Worm (Caenorhabditis elegans): Measurements from ENCODE around the gene str-2.

Gene str-2

ce11 chrV:9786721-9787131 lies 37.3 kb downstream of the str-2 start, which contains the start of gene F46B6.6:
TSS of gene F46B6.6 (minus strand) at chrV:9786868.
- TF ChIP-seq cnd-1 (tag; optimal IDR thresholded peaks at IDR 0.05), result no peak
- TF ChIP-seq ceh-39 (tag; optimal IDR thresholded peaks at IDR 0.05), result no peak
- no peak for TF ChIP-seq zip-8 (tag; optimal IDR thresholded peaks at IDR 0.05)
- TF ChIP-seq bed-3 (GFP tag; optimal IDR thresholded peaks at IDR 0.05), result no peak
- TF ChIP-seq M03D4.4 (tag; optimal IDR thresholded peaks at IDR 0.05), result no peak
- no peak for TF ChIP-seq sem-2 (GFP tag; optimal IDR thresholded peaks at IDR 0.05)
- no peak for TF ChIP-seq blmp-1 (tag; optimal IDR thresholded peaks at IDR 0.05)

ce11 chrV:9784215-9784614 lies 39.8 kb downstream of the str-2 start:
- no peak for TF ChIP-seq unc-62 (GFP tag; optimal IDR thresholded peaks at IDR 0.05)
- no peak for TF ChIP-seq elt-3 (tag; optimal IDR thresholded peaks at IDR 0.05)

ce11 chrV:9782969-9783368 lies 41.1 kb downstream of the str-2 start, which contains the start of gene F46B6.5:
TSS of gene F46B6.5 (minus strand) at chrV:9783069.
- TF ChIP-seq M03D4.4 (tag; optimal IDR thresholded peaks at IDR 0.05) (no peak), unc-39 (tag; optimal IDR thresholded peaks at IDR 0.05) (no peak), snpc-4 (tag; optimal IDR thresholded peaks at IDR 0.05) (no peak), unc-120 (tag; optimal IDR thresholded peaks at IDR 0.05; ENCODE audit: poor library complexity, severe bottlenecking) (no peak), drap-1 (GFP tag; optimal IDR thresholded peaks at IDR 0.05) (no peak), hlh-1 (tag; optimal IDR thresholded peaks at IDR 0.05) (no peak), elt-3 (tag; optimal IDR thresholded peaks at IDR 0.05) (no peak), nhr-28 (tag; optimal IDR thresholded peaks at IDR 0.05) (no peak), ham-2 (GFP tag; optimal IDR thresholded peaks at IDR 0.05) (no peak), lsy-2 (tag; optimal IDR thresholded peaks at IDR 0.05) (no peak), sptf-1 (tag; optimal IDR thresholded peaks at IDR 0.05) (no peak), bed-3 (GFP tag; optimal IDR thresholded peaks at IDR 0.05) (no peak), blmp-1 (tag; optimal IDR thresholded peaks at IDR 0.05) (no peak), ces-1 (GFP tag; optimal IDR thresholded peaks at IDR 0.05) (no peak), tbx-8 (GFP tag; optimal IDR thresholded peaks at IDR 0.05) (no peak), elt-1 (tag; optimal IDR thresholded peaks at IDR 0.05; ENCODE audit: borderline replicate concordance, insufficient read depth) (no peak), lin-32 (GFP tag; optimal IDR thresholded peaks at IDR 0.05) (no peak)

- TF ChIP-seq hlh-1 (tag; optimal IDR thresholded peaks at IDR 0.05) (no peak), drap-1 (GFP tag; optimal IDR thresholded peaks at IDR 0.05) (no peak), ham-2 (GFP tag; optimal IDR thresholded peaks at IDR 0.05) (no peak), blmp-1 (tag; optimal IDR thresholded peaks at IDR 0.05) (no peak), nhr-28 (tag; optimal IDR thresholded peaks at IDR 0.05) (no peak), unc-39 (tag; optimal IDR thresholded peaks at IDR 0.05) (no peak), mls-2 (tag; optimal IDR thresholded peaks at IDR 0.05) (no peak), M03D4.4 (tag; optimal IDR thresholded peaks at IDR 0.05) (no peak), sem-2 (GFP tag; optimal IDR thresholded peaks at IDR 0.05) (no peak), elt-1 (tag; optimal IDR thresholded peaks at IDR 0.05; ENCODE audit: borderline replicate concordance, insufficient read depth) (no peak), lsy-2 (tag; optimal IDR thresholded peaks at IDR 0.05) (no peak)
Observed at ce11 chrV:9782045-9782444, 42.0 kb downstream of the str-2 start.

- TF ChIP-seq nhr-28 (tag; optimal IDR thresholded peaks at IDR 0.05) (no peak), snpc-4 (tag; optimal IDR thresholded peaks at IDR 0.05) (no peak), lsy-2 (tag; optimal IDR thresholded peaks at IDR 0.05) (no peak), lin-13 (tag; optimal IDR thresholded peaks at IDR 0.05) (no peak), sem-2 (GFP tag; optimal IDR thresholded peaks at IDR 0.05) (no peak), mep-1 (tag; optimal IDR thresholded peaks at IDR 0.05) (no peak), elt-3 (tag; optimal IDR thresholded peaks at IDR 0.05) (no peak), ham-2 (GFP tag; optimal IDR thresholded peaks at IDR 0.05) (no peak), unc-39 (tag; optimal IDR thresholded peaks at IDR 0.05) (no peak), blmp-1 (tag; optimal IDR thresholded peaks at IDR 0.05) (no peak)
Observed at ce11 chrV:9779418-9779817, 44.6 kb downstream of the str-2 start, which contains the start of gene F46B6.4. TSS of gene F46B6.4 (minus strand) at chrV:9779518.

ce11 chrV:9777645-9778044 lies 46.4 kb downstream of the str-2 start, which contains the start of gene smg-4:
TSS of gene smg-4 (minus strand) at chrV:9777745.
- no peak for TF ChIP-seq nhr-28 (tag; optimal IDR thresholded peaks at IDR 0.05)
- TF ChIP-seq nhr-237 (tag; optimal IDR thresholded peaks at IDR 0.05), result no peak
- TF ChIP-seq nhr-76 (tag; optimal IDR thresholded peaks at IDR 0.05), result no peak
- TF ChIP-seq sptf-1 (tag; optimal IDR thresholded peaks at IDR 0.05), result no peak
- TF ChIP-seq ceh-43 (GFP tag; optimal IDR thresholded peaks at IDR 0.05), result no peak
- no peak for TF ChIP-seq snpc-4 (tag; optimal IDR thresholded peaks at IDR 0.05)
- no peak for TF ChIP-seq elt-1 (tag; optimal IDR thresholded peaks at IDR 0.05; ENCODE audit: borderline replicate concordance, insufficient read depth)
- no peak for TF ChIP-seq unc-62 (GFP tag; optimal IDR thresholded peaks at IDR 0.05)
- TF ChIP-seq pha-4 (tag; optimal IDR thresholded peaks at IDR 0.05), result no peak
- TF ChIP-seq flh-1 (GFP tag; optimal IDR thresholded peaks at IDR 0.05), result no peak
- no peak for TF ChIP-seq zip-8 (tag; optimal IDR thresholded peaks at IDR 0.05)
